Worm (Caenorhabditis elegans): ENCODE results near the gene srv-1.

Gene srv-1

DNA sequence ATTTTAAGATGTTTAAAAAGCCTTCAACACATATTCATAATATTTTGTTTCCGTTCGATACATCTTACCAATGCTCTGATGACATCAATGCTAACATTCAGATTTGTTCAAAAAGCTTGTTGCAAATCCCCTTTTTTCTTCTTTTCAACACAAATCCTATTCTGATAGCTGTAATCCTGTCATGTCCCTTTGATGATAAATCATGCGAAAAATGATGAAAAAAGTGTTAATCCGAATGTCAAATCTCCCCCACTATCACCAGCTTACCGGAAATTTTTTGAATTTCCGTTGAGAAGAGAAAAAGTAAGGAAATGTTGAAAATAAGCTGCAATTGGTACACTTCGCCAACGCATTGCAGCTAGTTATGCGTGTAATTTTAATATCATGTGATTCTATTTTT, 31.6 kb downstream of the srv-1 start:
- TF ChIP-seq blmp-1 (tag; optimal IDR thresholded peaks at IDR 0.05) (no peak), snpc-4 (tag; optimal IDR thresholded peaks at IDR 0.05) (no peak), nhr-2 (tag; optimal IDR thresholded peaks at IDR 0.05) (no peak), elt-1 (tag; optimal IDR thresholded peaks at IDR 0.05; ENCODE audit: borderline replicate concordance, insufficient read depth) (no peak), zip-8 (tag; optimal IDR thresholded peaks at IDR 0.05) (no peak), unc-39 (tag; optimal IDR thresholded peaks at IDR 0.05) (no peak), lin-13 (tag; optimal IDR thresholded peaks at IDR 0.05) (no peak), nhr-12 (tag; optimal IDR thresholded peaks at IDR 0.05) (no peak), unc-62 (GFP tag; optimal IDR thresholded peaks at IDR 0.05) (no peak)

DNA sequence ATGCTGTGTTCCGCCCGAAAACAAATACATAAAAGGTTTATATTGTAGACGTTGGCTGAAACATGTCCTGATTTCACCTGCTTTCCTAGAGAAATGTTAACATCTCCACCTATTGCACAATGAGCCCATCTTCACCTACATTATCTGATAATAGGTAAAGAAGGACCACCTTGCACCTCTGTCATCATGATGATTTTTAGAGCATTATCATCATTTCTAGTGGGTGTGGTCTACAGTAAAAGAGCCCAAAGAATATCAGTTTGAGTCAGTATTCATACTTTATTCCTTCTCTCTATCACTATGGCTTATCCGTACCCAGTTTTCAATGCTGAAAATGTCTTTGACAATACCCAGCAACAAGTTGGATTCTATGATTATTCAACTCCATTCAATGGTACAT, 34.0 kb downstream of the srv-1 start, which contains the start of gene med-2:
med-2 (plus strand) TSS at position 301 of the 400 bp plus-strand sequence.
- no peak for TF ChIP-seq hlh-1 (tag; optimal IDR thresholded peaks at IDR 0.05)

DNA sequence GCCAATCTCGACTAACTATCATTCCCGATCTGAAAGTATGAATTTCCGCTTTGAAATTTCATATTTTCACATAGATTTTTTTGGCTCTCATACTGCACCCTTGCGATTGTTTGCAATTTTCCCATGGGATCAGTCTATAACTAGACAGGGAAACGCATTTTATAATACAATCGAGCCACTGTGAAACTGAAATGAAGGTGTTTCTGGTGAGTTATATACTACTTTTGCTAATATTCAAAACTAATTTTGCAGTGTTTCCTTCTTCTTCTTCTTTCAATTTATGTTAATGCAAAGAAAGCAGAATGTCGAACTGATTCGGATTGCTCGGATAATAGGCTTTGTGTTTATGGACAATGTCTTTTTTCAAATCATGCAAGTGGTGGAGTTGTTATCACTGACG, 35.7 kb downstream of the srv-1 start:
- no peak for TF ChIP-seq unc-120 (tag; optimal IDR thresholded peaks at IDR 0.05; ENCODE audit: poor library complexity, severe bottlenecking)

DNA sequence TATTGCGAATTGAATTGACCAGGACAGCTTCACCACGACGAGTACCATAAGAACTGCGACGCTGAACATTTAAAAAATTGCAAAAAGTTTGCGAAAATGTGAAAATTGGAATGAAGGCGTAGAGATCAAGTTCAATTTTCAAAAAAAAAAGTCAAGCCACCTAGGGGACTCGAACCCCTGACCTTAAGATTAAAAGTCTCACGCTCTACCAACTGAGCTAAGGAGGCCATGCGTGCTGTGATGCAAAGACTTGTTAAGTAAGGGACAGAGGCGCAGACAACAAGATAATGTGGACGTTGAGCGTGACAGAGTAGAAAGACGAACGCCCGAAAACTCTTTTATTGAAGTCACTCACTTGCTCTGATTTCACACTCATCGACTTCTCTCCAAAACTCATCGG, 37.4 kb downstream of the srv-1 start:
- no peak for TF ChIP-seq blmp-1 (tag; optimal IDR thresholded peaks at IDR 0.05)
- peak; percentile 45 for TF ChIP-seq lsy-2 (tag; optimal IDR thresholded peaks at IDR 0.05)
- no peak for TF ChIP-seq ceh-39 (tag; optimal IDR thresholded peaks at IDR 0.05)
- TF ChIP-seq unc-62 (GFP tag; optimal IDR thresholded peaks at IDR 0.05): no peak
- TF ChIP-seq M03D4.4 (tag; optimal IDR thresholded peaks at IDR 0.05): peak; percentile 81
- TF ChIP-seq ham-2 (GFP tag; optimal IDR thresholded peaks at IDR 0.05): peak; percentile 41
- TF ChIP-seq cnd-1 (tag; optimal IDR thresholded peaks at IDR 0.05): peak; percentile 70
- no peak for TF ChIP-seq snpc-4 (tag; optimal IDR thresholded peaks at IDR 0.05)
- peak; percentile 16 for TF ChIP-seq lin-13 (tag; optimal IDR thresholded peaks at IDR 0.05)
- peak; percentile 63 for TF ChIP-seq bed-3 (GFP tag; optimal IDR thresholded peaks at IDR 0.05)
- TF ChIP-seq ceh-43 (GFP tag; optimal IDR thresholded peaks at IDR 0.05): peak; percentile 64
- TF ChIP-seq ztf-11 (tag; optimal IDR thresholded peaks at IDR 0.05): peak; percentile 32
- peak; percentile 81 for TF ChIP-seq ceh-83 (GFP tag; optimal IDR thresholded peaks at IDR 0.05)
- no peak for TF ChIP-seq nhr-237 (tag; optimal IDR thresholded peaks at IDR 0.05)
- TF ChIP-seq unc-39 (tag; optimal IDR thresholded peaks at IDR 0.05): peak; percentile 13
- peak; percentile 80 for TF ChIP-seq unc-120 (tag; optimal IDR thresholded peaks at IDR 0.05; ENCODE audit: poor library complexity, severe bottlenecking)
- TF ChIP-seq sptf-1 (tag; optimal IDR thresholded peaks at IDR 0.05): peak; percentile 87
- TF ChIP-seq mep-1 (tag; optimal IDR thresholded peaks at IDR 0.05): peak; percentile 55
- TF ChIP-seq tbx-8 (GFP tag; optimal IDR thresholded peaks at IDR 0.05): peak; percentile 46
- TF ChIP-seq nhr-76 (tag; optimal IDR thresholded peaks at IDR 0.05): no peak
- TF ChIP-seq drap-1 (GFP tag; optimal IDR thresholded peaks at IDR 0.05): peak; percentile 61
- TF ChIP-seq hlh-1 (tag; optimal IDR thresholded peaks at IDR 0.05): peak; percentile 42
- peak; percentile 46 for TF ChIP-seq flh-1 (GFP tag; optimal IDR thresholded peaks at IDR 0.05)
- TF ChIP-seq nhr-28 (tag; optimal IDR thresholded peaks at IDR 0.05): peak; percentile 38
- peak; percentile 68 for TF ChIP-seq sem-2 (GFP tag; optimal IDR thresholded peaks at IDR 0.05)
- TF ChIP-seq mls-2 (tag; optimal IDR thresholded peaks at IDR 0.05): peak; percentile 85
- peak; percentile 56 for TF ChIP-seq ces-1 (GFP tag; optimal IDR thresholded peaks at IDR 0.05)
- peak; percentile 60 for TF ChIP-seq lin-32 (GFP tag; optimal IDR thresholded peaks at IDR 0.05)

ce11 chrIII:6888497-6888896, 38.3 kb downstream of the srv-1 start:
- no peak for TF ChIP-seq cnd-1 (tag; optimal IDR thresholded peaks at IDR 0.05)
- no peak for TF ChIP-seq nhr-12 (tag; optimal IDR thresholded peaks at IDR 0.05)
- no peak for TF ChIP-seq hlh-1 (tag; optimal IDR thresholded peaks at IDR 0.05)

Measured in whole organism, mixed stage, embryonic.